Worm (Caenorhabditis elegans) whole organism, midembryonic: Measurements from ENCODE around the gene nlp-31.

ENCODE experiments used
- T22C8.4 ChIP-seq: fragments of 200-800 bp; sonication (Bioruptor generic); IDR thresholded peaks from 2 replicates; pipeline ENCODE4 v1.3.6; 2022; ENCODE audit warnings: missing genetic modification characterization, missing compliant biosample characterization
- cog-1 ChIP-seq: sonication (generic microtip); optimal IDR thresholded peaks from 2 replicates; lab custom pipeline; 2016; ENCODE audit warnings: missing genetic modification characterization, missing compliant biosample characterization
- flt-1 ChIP-seq: fragments of 200-800 bp; sonication (Bioruptor generic); IDR thresholded peaks from 2 replicates; pipeline ENCODE4 v1.3.6; 2022; ENCODE audit warnings: missing genetic modification characterization, missing compliant biosample characterization
- klf-2 ChIP-seq: fragments of 200-800 bp; sonication (Bioruptor generic); conservative IDR thresholded peaks from 2 replicates; pipeline ENCODE4 v1.3.6; 2022; ENCODE audit warnings: missing genetic modification reagents, missing genetic modification characterization, missing compliant biosample characterization
- med-1 ChIP-seq: sonication (generic microtip); optimal IDR thresholded peaks from 2 replicates; lab custom pipeline; 2017; ENCODE audit warnings: missing genetic modification characterization, mild to moderate bottlenecking, missing compliant biosample characterization, antibody characterized with exemption, missing genetic modification reagents; ENCODE audit not compliant: insufficient read depth
- ref-1 ChIP-seq: fragments of 200-800 bp; sonication (Bioruptor generic); conservative IDR thresholded peaks from 2 replicates; pipeline ENCODE4 v1.3.6; 2022; ENCODE audit warnings: missing genetic modification reagents, missing genetic modification characterization, missing compliant biosample characterization
- tab-1 ChIP-seq: fragments of 200-800 bp; sonication (Bioruptor generic); IDR thresholded peaks from 2 replicates; pipeline ENCODE4 v1.3.6; 2022; ENCODE audit warnings: missing genetic modification characterization, missing compliant biosample characterization
- ztf-23 ChIP-seq: fragments of 200-800 bp; sonication (Bioruptor generic); IDR thresholded peaks from 2 replicates; pipeline ENCODE4 v1.3.6; 2022; ENCODE audit warnings: missing genetic modification reagents, missing genetic modification characterization, missing compliant biosample characterization
- ztf-29 ChIP-seq: fragments of 200-800 bp; sonication (Bioruptor generic); IDR thresholded peaks from 2 replicates; pipeline ENCODE4 v1.3.6; 2022; ENCODE audit warnings: missing genetic modification reagents, missing genetic modification characterization, missing compliant biosample characterization

nlp-31 gene

DNA sequence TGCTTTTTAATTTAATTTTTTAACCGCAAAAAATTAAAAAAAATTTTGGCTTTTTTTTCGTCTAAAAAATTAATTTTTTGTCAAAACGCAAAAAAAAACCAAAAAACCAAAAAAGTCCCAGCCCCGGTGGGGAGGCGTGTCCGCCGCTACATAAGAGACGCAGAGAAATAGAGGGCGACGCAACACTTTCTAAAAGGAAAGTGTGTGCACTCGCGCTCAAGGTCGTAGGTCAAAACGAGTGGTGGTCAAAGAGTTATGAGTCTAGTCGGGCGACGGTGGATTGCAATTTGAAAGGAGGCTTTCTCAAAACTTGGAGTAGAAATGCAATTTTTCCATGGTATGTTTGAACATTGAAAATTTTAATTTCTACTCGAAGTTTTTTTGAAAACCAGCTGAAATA lies 24.7 kb downstream of the nlp-31 start:
- TF ChIP-seq ztf-29 = no peak
- no peak for TF ChIP-seq T22C8.4 (GFP tag; lab: Robert Waterston, UW)
- TF ChIP-seq ztf-23 (GFP tag; lab: Robert Waterston, UW) = no peak
- TF ChIP-seq cog-1 (tag; lab: Kevin White, UChicago) = no peak
- TF ChIP-seq tab-1 = no peak

DNA sequence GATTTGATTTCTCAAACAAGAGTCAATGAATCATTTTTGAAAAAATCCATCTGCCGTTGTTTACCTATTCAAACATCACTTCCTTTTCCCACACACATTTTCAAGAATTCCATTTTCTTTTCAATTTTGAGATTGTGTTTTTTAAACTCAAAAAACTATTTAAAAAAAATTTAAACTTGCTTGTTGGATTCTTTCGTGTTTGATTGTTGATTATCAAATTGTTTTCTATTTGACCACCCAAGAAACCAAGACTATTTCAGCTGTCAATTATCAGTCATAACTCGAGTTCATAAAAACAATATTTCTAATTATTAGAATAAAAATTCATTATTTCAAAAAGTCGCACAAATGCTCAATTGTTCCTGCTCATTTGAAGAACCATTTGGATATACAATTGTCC lies 25.4 kb downstream of the nlp-31 start, which contains the start of gene srh-8:
Gene srh-8 (plus strand): TSS at position 301 of the 400 bp plus-strand sequence.
- TF ChIP-seq flt-1 (GFP tag; lab: Robert Waterston, UW) (no peak), ztf-23 (GFP tag; lab: Robert Waterston, UW) (no peak), tab-1 (no peak), cog-1 (tag; lab: Kevin White, UChicago) (no peak), ztf-29 (no peak), klf-2 (GFP tag; lab: Robert Waterston, UW) (no peak), T22C8.4 (GFP tag; lab: Robert Waterston, UW) (no peak), med-1 (no peak), ref-1 (GFP tag; lab: Robert Waterston, UW) (no peak)

DNA sequence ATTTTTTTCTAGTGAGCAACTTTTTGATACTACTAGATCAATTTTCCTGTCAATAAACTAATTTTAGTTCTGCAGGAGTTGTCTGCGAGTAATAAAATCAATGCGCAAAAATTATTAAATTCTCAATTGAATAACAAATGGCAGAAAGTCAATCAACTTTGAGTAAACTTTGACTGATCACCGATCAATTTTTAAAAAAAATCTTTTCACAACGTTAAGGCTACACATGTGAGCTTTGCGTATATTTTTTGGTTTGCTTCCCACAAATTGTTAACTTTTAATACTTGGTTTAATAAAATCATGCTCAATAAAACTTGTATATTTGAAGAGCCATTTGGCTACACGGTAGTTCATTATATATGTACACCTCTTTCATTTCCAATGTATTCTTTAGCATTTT lies 28.1 kb downstream of the nlp-31 start, which contains the start of gene srh-7:
Gene srh-7 (plus strand): TSS at position 301 of the 400 bp plus-strand sequence.
- no peak for TF ChIP-seq flt-1 (GFP tag; lab: Robert Waterston, UW)

DNA sequence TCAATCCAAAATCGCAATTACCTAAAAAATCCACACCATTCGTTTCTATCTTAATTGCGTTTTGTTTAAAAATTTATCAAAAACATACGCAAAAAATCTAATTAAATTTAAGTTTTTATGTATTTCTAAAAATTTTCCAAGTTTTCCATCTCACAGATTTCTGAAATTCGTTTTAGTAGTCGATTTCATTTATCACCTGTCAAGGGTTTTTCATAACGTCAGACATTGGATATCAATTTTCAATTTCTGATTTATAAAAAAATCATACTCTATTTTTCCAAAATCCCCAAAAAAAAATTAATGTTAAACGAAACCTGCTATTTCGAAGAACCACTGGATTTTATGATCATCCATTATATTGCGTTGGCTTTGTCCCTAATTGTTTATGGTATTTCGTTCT lies 30.3 kb downstream of the nlp-31 start, which contains the start of gene srh-4:
Gene srh-4 (plus strand): TSS at position 301 of the 400 bp plus-strand sequence.
- TF ChIP-seq ztf-29 (no peak), tab-1 (no peak), ref-1 (GFP tag; lab: Robert Waterston, UW) (no peak), med-1 (no peak), klf-2 (GFP tag; lab: Robert Waterston, UW) (no peak), T22C8.4 (GFP tag; lab: Robert Waterston, UW) (no peak), ztf-23 (GFP tag; lab: Robert Waterston, UW) (no peak), cog-1 (tag; lab: Kevin White, UChicago) (no peak), flt-1 (GFP tag; lab: Robert Waterston, UW) (no peak)

DNA sequence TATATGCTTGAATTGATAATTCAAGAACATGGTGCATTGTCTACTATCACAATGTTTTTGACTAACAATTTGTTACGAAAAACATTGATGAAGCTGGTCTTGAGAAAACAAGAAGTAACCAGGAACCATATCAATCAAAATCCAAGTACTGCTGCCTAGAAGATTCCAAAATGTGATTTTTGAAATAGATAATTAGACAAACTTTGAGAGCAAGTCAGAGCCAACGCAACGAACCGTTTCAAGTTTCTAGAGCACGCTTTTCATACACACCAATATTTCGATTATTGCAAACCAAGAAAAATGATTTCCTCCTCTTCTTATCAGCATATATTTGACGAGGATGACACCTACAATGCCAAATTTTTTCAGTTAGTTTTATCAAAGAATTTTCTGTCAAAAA lies 36.9 kb downstream of the nlp-31 start, which contains the start of gene srw-89:
Gene srw-89 (plus strand): TSS at position 301 of the 400 bp plus-strand sequence.
- TF ChIP-seq T22C8.4 (GFP tag; lab: Robert Waterston, UW) (no peak), ztf-29 (no peak), klf-2 (GFP tag; lab: Robert Waterston, UW) (no peak), ztf-23 (GFP tag; lab: Robert Waterston, UW) (no peak), med-1 (no peak), cog-1 (tag; lab: Kevin White, UChicago) (no peak), tab-1 (no peak)

DNA sequence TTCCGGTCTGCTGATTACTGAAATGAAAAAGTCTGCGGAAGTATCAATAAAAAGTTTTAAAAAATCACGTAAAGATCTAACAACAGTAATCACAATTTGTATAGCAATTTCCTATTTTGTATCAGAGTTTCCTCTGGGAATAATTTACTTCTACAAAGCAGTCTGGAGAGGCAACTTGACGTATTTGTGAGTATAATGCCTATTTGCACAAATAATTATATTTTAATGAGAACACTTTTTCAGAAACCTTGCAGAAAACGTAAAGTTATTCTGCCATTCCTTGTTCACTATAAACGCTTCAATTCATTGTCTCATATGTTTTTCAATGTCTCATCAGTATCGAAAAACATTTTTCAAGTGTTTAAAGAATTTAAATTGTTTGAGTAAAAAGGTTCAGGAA lies 38.7 kb downstream of the nlp-31 start:
- TF ChIP-seq med-1 (no peak), tab-1 (no peak), ref-1 (GFP tag; lab: Robert Waterston, UW) (no peak), cog-1 (tag; lab: Kevin White, UChicago) (no peak), klf-2 (GFP tag; lab: Robert Waterston, UW) (no peak), flt-1 (GFP tag; lab: Robert Waterston, UW) (no peak)

DNA sequence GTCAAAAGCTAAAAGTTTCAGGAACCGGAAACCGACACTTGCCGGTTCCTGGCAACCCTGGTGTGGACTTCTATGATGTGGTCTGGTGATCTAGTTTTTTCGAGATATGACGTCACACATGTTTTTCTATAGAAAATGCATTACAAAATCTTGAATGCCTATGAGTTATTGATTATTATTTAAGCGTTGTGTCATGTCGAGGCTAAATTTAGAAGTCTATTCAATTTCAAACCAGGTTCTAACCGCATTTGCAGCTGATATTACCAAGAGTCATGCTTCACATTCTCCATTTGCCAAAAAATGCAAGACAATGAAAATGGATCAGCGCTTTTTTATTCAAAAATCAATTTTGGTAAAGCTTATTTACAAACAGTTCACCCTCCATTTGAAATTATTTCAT lies 39.3 kb downstream of the nlp-31 start, which contains the start of gene K09D9.3:
Gene K09D9.3 (plus strand): TSS at position 301 of the 400 bp plus-strand sequence.
- TF ChIP-seq T22C8.4 (GFP tag; lab: Robert Waterston, UW) = no peak
- TF ChIP-seq ztf-23 (GFP tag; lab: Robert Waterston, UW) = no peak
- TF ChIP-seq flt-1 (GFP tag; lab: Robert Waterston, UW) = no peak
- TF ChIP-seq tab-1 = no peak
- TF ChIP-seq ztf-29 = no peak
- TF ChIP-seq klf-2 (GFP tag; lab: Robert Waterston, UW) = no peak
- TF ChIP-seq cog-1 (tag; lab: Kevin White, UChicago) = no peak
- TF ChIP-seq ref-1 (GFP tag; lab: Robert Waterston, UW) = no peak

- TF ChIP-seq ref-1 (GFP tag; lab: Robert Waterston, UW) (no peak), T22C8.4 (GFP tag; lab: Robert Waterston, UW) (no peak), cog-1 (tag; lab: Kevin White, UChicago) (no peak), tab-1 (no peak), ztf-23 (GFP tag; lab: Robert Waterston, UW) (no peak), flt-1 (GFP tag; lab: Robert Waterston, UW) (no peak), med-1 (no peak), klf-2 (GFP tag; lab: Robert Waterston, UW) (no peak), ztf-29 (no peak)
Measured at ce11 chrV:4021776-4022175, 41.9 kb downstream of the nlp-31 start, which contains the start of gene K09D9.14. Gene K09D9.14, minus strand, starts transcription at chrV:4021876.

DNA sequence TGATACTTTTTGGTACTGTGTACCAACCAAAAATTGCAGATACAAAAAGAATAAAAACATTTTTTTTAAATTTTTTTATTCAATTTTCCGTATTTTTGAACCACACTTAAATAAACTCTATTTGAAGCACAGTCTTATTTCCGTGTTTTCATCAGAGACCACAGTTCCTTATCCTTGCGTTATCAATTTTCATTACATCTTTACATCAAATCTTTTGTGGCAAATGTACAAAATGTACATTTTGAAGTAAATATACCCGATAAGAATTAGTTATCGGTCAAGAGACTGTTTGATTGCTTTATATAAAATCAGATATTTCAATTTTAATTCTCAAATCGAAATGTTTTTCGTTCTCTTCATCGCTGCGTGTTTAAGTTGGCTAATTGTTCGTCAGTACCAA lies 42.5 kb downstream of the nlp-31 start, which contains the start of gene cyp-35A3:
Gene cyp-35A3 (plus strand): TSS at position 301 of the 400 bp plus-strand sequence.
- TF ChIP-seq tab-1 = no peak
- TF ChIP-seq cog-1 (tag; lab: Kevin White, UChicago) = no peak
- no peak for TF ChIP-seq flt-1 (GFP tag; lab: Robert Waterston, UW)
- TF ChIP-seq ztf-29 = no peak
- no peak for TF ChIP-seq med-1
- no peak for TF ChIP-seq ztf-23 (GFP tag; lab: Robert Waterston, UW)
- TF ChIP-seq klf-2 (GFP tag; lab: Robert Waterston, UW) = no peak
- no peak for TF ChIP-seq T22C8.4 (GFP tag; lab: Robert Waterston, UW)

DNA sequence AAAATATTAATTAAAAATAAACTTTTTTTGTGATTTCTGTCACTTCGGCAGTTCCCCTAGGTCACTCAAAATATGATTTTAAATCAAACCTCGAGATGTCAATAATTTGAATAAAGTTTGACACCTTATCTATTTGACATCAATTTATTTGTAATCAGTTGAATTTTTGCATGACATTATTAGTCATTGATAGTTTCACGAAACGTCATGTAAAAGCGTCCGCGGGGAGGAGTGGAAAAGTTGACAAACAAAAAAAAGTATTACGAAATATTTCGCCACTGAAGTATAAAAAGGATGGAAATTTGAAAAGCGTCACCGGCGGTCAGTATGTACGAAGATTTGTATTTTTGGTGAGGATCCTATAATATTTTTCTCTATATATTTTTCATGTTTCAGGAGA lies 44.9 kb downstream of the nlp-31 start, which contains the start of gene K09D9.1:
Gene K09D9.1 (plus strand): TSS at position 271 of the 400 bp plus-strand sequence.
- TF ChIP-seq ztf-29 = no peak
- no peak for TF ChIP-seq T22C8.4 (GFP tag; lab: Robert Waterston, UW)
- no peak for TF ChIP-seq flt-1 (GFP tag; lab: Robert Waterston, UW)
- TF ChIP-seq med-1 = no peak
